Worm (Caenorhabditis elegans) whole organism, dauer: ENCODE measurements around the gene dif-1.
"Not testable (repeated sequence)": the region's sequence is repeated elsewhere in the genome, so short reads cannot be mapped to it uniquely, and the experiment has no call there.

Source experiments
- unc-62 ChIP-seq: sonication (generic microtip); optimal IDR thresholded peaks from 2 replicates; lab custom pipeline; 2017; ENCODE audit warnings: missing biosample characterization, missing genetic modification reagents, missing genetic modification characterization

Gene dif-1

ce11 chrIV:7552958-7553553, at the start of gene dif-1:
Gene dif-1 (minus strand): TSS chrIV:7553008.
- no peak for TF ChIP-seq unc-62 (GFP tag; lab: Kevin White, UChicago)

ce11 chrIV:7588631-7589030, 35.8 kb upstream of the dif-1 start, which contains the start of gene cla-1:
Gene cla-1 (plus strand): TSS chrIV:7588931.
- TF ChIP-seq unc-62 (GFP tag; lab: Kevin White, UChicago): no peak

- TF ChIP-seq unc-62 (GFP tag; lab: Kevin White, UChicago): no peak
Measured at ce11 chrIV:7586972-7587371, 34.2 kb upstream of the dif-1 start.

ce11 chrIV:7585273-7585882, 32.6 kb upstream of the dif-1 start:
- no peak for TF ChIP-seq unc-62 (GFP tag; lab: Kevin White, UChicago)

ce11 chrIV:7580062-7580614, 27.3 kb upstream of the dif-1 start, which contains the start of the genes cec-5 and nol-10:
Gene cec-5 (minus strand): TSS chrIV:7580112.
Gene nol-10 (plus strand): TSS chrIV:7580597.
- TF ChIP-seq unc-62 (GFP tag; lab: Kevin White, UChicago): no peak

- TF ChIP-seq unc-62 (GFP tag; lab: Kevin White, UChicago): no peak
Measured at ce11 chrIV:7578281-7578680, 25.5 kb upstream of the dif-1 start, which contains the start of gene F32E10.5. Gene F32E10.5 (minus strand): TSS chrIV:7578381.

- no peak for TF ChIP-seq unc-62 (GFP tag; lab: Kevin White, UChicago)
Measured at ce11 chrIV:7575147-7575768, 22.4 kb upstream of the dif-1 start, which contains the start of gene cec-4. Gene cec-4 (plus strand): TSS chrIV:7575718.

- no peak for TF ChIP-seq unc-62 (GFP tag; lab: Kevin White, UChicago)
Measured at ce11 chrIV:7573944-7574343, 21.1 kb upstream of the dif-1 start.

ce11 chrIV:7568593-7568992, 15.8 kb upstream of the dif-1 start, which contains the start of gene clec-180:
Gene clec-180 (plus strand): TSS chrIV:7568893.
- no peak for TF ChIP-seq unc-62 (GFP tag; lab: Kevin White, UChicago)

ce11 chrIV:7567557-7568010, 14.8 kb upstream of the dif-1 start, which contains the start of gene F32E10.8:
Gene F32E10.8 (plus strand): TSS chrIV:7567607.
- no peak for TF ChIP-seq unc-62 (GFP tag; lab: Kevin White, UChicago)

ce11 chrIV:7563850-7564249, 11.0 kb upstream of the dif-1 start, which contains the start of gene F32E10.9:
Gene F32E10.9 (minus strand): TSS chrIV:7563950.
- not testable (repeated sequence) for TF ChIP-seq unc-62 (GFP tag; lab: Kevin White, UChicago)

- no peak for TF ChIP-seq unc-62 (GFP tag; lab: Kevin White, UChicago)
Measured at ce11 chrIV:7561614-7562142, 8.9 kb upstream of the dif-1 start, which contains the start of gene ima-3. Gene ima-3 (minus strand): TSS chrIV:7561664.

- TF ChIP-seq unc-62 (GFP tag; lab: Kevin White, UChicago): no peak
Measured at ce11 chrIV:7559237-7559636, 6.4 kb upstream of the dif-1 start.

- TF ChIP-seq unc-62 (GFP tag; lab: Kevin White, UChicago): no peak
Measured at ce11 chrIV:7558653-7559052, 5.8 kb upstream of the dif-1 start.

ce11 chrIV:7556265-7556866, 3.6 kb upstream of the dif-1 start, which contains the start of the genes F49E8.7, F49E8.8 and nprl-2:
Gene F49E8.7 (minus strand): TSS chrIV:7556365.
Gene F49E8.8 (plus strand): TSS chrIV:7556637.
Gene nprl-2 (plus strand): TSS chrIV:7556816.
- TF ChIP-seq unc-62 (GFP tag; lab: Kevin White, UChicago): no peak
